Worm (Caenorhabditis elegans) whole organism, L4 larva: ENCODE measurements around the gene F52E10.4.

ENCODE experiments used
- F26F4.8 ChIP-seq: fragments of 200-800 bp; sonication (Bioruptor generic); conservative IDR thresholded peaks from 2 replicates; pipeline ENCODE4 v1.3.6; 2022; ENCODE audit warnings: missing genetic modification characterization, missing compliant biosample characterization
- Y5F2A.4 ChIP-seq: fragments of 200-800 bp; sonication (Bioruptor generic); optimal IDR thresholded peaks from 2 replicates; lab custom pipeline; 2018; ENCODE audit warnings: mild to moderate bottlenecking, missing genetic modification characterization, missing compliant biosample characterization
- ama-1 ChIP-seq: fragments of 150-350 bp; optimal IDR thresholded peaks from 2 replicates; lab custom pipeline; 2014; ENCODE audit warnings: inconsistent platforms, mixed read lengths
- ceh-20 ChIP-seq: fragments of 200-800 bp; sonication (Bioruptor generic); IDR thresholded peaks from 2 replicates; pipeline ENCODE4 v1.3.6; 2022; ENCODE audit warnings: missing genetic modification reagents, missing genetic modification characterization, missing compliant biosample characterization
- ceh-82 ChIP-seq: sonication (generic microtip); optimal IDR thresholded peaks from 2 replicates; lab custom pipeline; 2017; ENCODE audit warnings: missing biosample characterization, missing genetic modification characterization
- cey-2 ChIP-seq: sonication (generic microtip); optimal IDR thresholded peaks from 3 replicates; lab custom pipeline; 2017; ENCODE audit warnings: missing genetic modification characterization, mild to moderate bottlenecking, missing compliant biosample characterization, antibody characterized with exemption, borderline replicate concordance; ENCODE audit not compliant: insufficient read depth
- dve-1 ChIP-seq: sonication (generic microtip); optimal IDR thresholded peaks from 2 replicates; lab custom pipeline; 2017; ENCODE audit warnings: antibody characterized with exemption, mild to moderate bottlenecking, missing genetic modification characterization, missing compliant biosample characterization; ENCODE audit not compliant: insufficient read depth
- fkh-10 ChIP-seq: fragments of 150-350 bp; optimal IDR thresholded peaks from 2 replicates; lab custom pipeline; 2014; ENCODE audit warnings: missing biosample characterization, missing genetic modification reagents, missing genetic modification characterization
- lim-7 ChIP-seq: fragments of 200-800 bp; sonication (Bioruptor generic); IDR thresholded peaks from 2 replicates; pipeline ENCODE4 v1.3.6; 2022; ENCODE audit warnings: missing genetic modification characterization, missing compliant biosample characterization
- lin-39 ChIP-seq: fragments of 150-350 bp; optimal IDR thresholded peaks from 2 replicates; lab custom pipeline; 2014; ENCODE audit warnings: missing biosample characterization, missing genetic modification reagents, missing genetic modification characterization
- nhr-76 ChIP-seq: fragments of 150-350 bp; optimal IDR thresholded peaks from 2 replicates; lab custom pipeline; 2014; ENCODE audit warnings: missing biosample characterization, missing genetic modification characterization
- unc-39 ChIP-seq: sonication (generic microtip); optimal IDR thresholded peaks from 2 replicates; lab custom pipeline; 2017; ENCODE audit warnings: missing biosample characterization, missing genetic modification characterization
- vab-7 ChIP-seq: fragments of 200-800 bp; sonication (Bioruptor generic); IDR thresholded peaks from 2 replicates; pipeline ENCODE4 v1.3.6; 2022; ENCODE audit warnings: missing genetic modification reagents, missing genetic modification characterization, missing compliant biosample characterization
- ztf-11 ChIP-seq: fragments of 150-350 bp; optimal IDR thresholded peaks from 2 replicates; lab custom pipeline; 2014; ENCODE audit warnings: missing biosample characterization, missing genetic modification characterization

DNA sequence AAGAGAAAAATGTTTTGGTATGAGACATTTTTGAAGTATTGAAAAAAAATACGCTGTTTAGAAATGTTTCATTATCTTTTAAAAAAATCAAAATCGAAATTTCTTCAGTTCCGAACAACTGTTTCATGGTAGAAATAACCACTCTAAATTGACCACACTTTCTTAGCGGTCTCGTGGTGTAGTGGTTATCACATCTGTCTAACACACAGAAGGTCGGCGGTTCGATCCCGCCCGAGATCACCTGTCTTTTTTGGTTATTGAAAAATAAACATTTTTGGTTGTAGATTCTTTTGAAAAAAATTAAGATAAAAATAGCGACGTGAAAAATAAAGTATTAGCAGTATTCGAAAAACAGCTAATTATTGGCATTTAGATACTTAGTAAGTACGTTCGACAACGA is 7.6 kb upstream of the F52E10.4 start:
- TF ChIP-seq dve-1 (tag; lab: Kevin White, UChicago) (peak; percentile 65), fkh-10 (GFP tag; lab: Kevin White, UChicago) (no peak), vab-7 (GFP tag; lab: Robert Waterston, UW) (peak; percentile 70; the same call in 1 of the 2 replicates), lin-39 (tag; lab: Kevin White, UChicago) (no peak), ama-1 (lab: Kevin White, UChicago) (no peak), ztf-11 (tag; lab: Kevin White, UChicago) (no peak), unc-39 (tag; lab: Kevin White, UChicago) (no peak), F26F4.8 (GFP tag; lab: Robert Waterston, UW) (0 out of 2 replicates have a peak, but pooled peaks have one; percentile 28), lim-7 (GFP tag; lab: Robert Waterston, UW) (peak; percentile 82), ceh-82 (tag; lab: Kevin White, UChicago) (no peak), nhr-76 (tag; lab: Kevin White, UChicago) (no peak), Y5F2A.4 (no peak), ceh-20 (0 out of 2 replicates have a peak, but pooled peaks have one; percentile 25), cey-2 (tag; lab: Kevin White, UChicago) (no peak)
